Fruit fly (Drosophila melanogaster): ENCODE results near the gene Hsp67Bc.

DNA sequence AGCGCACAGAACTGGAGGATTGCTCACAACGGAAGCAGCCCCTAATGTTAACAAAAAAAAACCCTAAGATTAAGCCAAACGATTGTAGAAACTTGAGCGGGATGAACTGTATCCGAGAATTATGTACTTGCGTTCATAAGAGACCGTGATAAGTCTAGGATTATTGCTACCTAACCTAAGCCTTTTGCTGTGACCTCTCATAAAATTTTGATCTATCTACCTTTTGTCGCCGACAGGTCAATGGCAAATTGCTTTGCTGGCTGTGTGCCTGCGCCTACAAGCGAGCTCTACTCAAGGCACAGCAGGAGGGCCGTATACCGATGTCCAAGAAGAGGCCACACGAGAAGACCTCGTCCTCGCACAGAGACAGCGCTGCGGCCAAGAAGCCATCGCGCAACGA, 3.6 kb downstream of the Hsp67Bc start:
- no peak for TF ChIP-seq CG1832 (GFP tag; optimal IDR thresholded peaks at IDR 0.05)
- TF ChIP-seq CG2678 (tag; optimal IDR thresholded peaks at IDR 0.05), result no peak
- TF ChIP-seq CG3065 (GFP tag; optimal IDR thresholded peaks at IDR 0.05), result no peak
- TF ChIP-seq CG18599 (GFP tag; optimal IDR thresholded peaks at IDR 0.05), result no peak
- no peak for TF ChIP-seq CG13424 (tag; optimal IDR thresholded peaks at IDR 0.05)
- no peak for TF ChIP-seq BEAF-32 (GFP tag; optimal IDR thresholded peaks at IDR 0.05)
- no peak for TF ChIP-seq ranshi (GFP tag; IDR thresholded peaks at IDR 0.05)
- no peak for TF ChIP-seq ase (GFP tag; IDR thresholded peaks at IDR 0.05)
- TF ChIP-seq ab (GFP tag; optimal IDR thresholded peaks at IDR 0.05), result no peak
- TF ChIP-seq cwo (GFP tag; optimal IDR thresholded peaks at IDR 0.05), result no peak

All from whole organism, embryonic.